Worm (Caenorhabditis elegans) whole organism, late embryonic: ENCODE measurements around the gene K10D11.4.
A peak's percentile ranks its signal among the peaks of the same experiment; 100 is the strongest.

ENCODE experiments used
- K02D7.2 ChIP-seq: sonication (generic microtip); optimal IDR thresholded peaks from 2 replicates; lab custom pipeline; 2017; ENCODE audit warnings: mild to moderate bottlenecking, missing genetic modification characterization, missing compliant biosample characterization
- ceh-14 ChIP-seq: sonication (generic microtip); optimal IDR thresholded peaks from 2 replicates; lab custom pipeline; 2016; ENCODE audit warnings: missing genotype, missing genetic modification characterization, missing compliant biosample characterization
- ceh-18 ChIP-seq: sonication (generic microtip); optimal IDR thresholded peaks from 2 replicates; lab custom pipeline; 2016; ENCODE audit warnings: missing genetic modification characterization, missing compliant biosample characterization
- ceh-19 ChIP-seq: fragments of 200-800 bp; sonication (Bioruptor generic); optimal IDR thresholded peaks from 2 replicates; lab custom pipeline; 2018; ENCODE audit warnings: mild to moderate bottlenecking, missing genetic modification characterization, missing compliant biosample characterization
- ceh-2 ChIP-seq: sonication (generic microtip); optimal IDR thresholded peaks from 2 replicates; lab custom pipeline; 2016; ENCODE audit warnings: missing genotype, missing genetic modification characterization, missing compliant biosample characterization
- ceh-22 ChIP-seq: sonication (generic microtip); optimal IDR thresholded peaks from 2 replicates; lab custom pipeline; 2017; ENCODE audit warnings: missing biosample characterization, missing genetic modification characterization
- ceh-30 ChIP-seq: fragments of 150-350 bp; optimal IDR thresholded peaks from 2 replicates; lab custom pipeline; 2014; ENCODE audit warnings: missing biosample characterization, missing genetic modification characterization
- ceh-31 ChIP-seq: sonication (generic microtip); optimal IDR thresholded peaks from 2 replicates; lab custom pipeline; 2016; ENCODE audit warnings: missing genetic modification characterization, missing compliant biosample characterization
- ceh-34 ChIP-seq: sonication (generic microtip); optimal IDR thresholded peaks from 2 replicates; lab custom pipeline; 2016; ENCODE audit warnings: mild to moderate bottlenecking, missing genetic modification characterization, missing compliant biosample characterization
- che-1 ChIP-seq: sonication (generic microtip); optimal IDR thresholded peaks from 2 replicates; lab custom pipeline; 2016; ENCODE audit warnings: mild to moderate bottlenecking, missing genetic modification characterization, missing compliant biosample characterization
- elt-2 ChIP-seq: sonication (generic microtip); optimal IDR thresholded peaks from 2 replicates; lab custom pipeline; 2016; ENCODE audit warnings: missing genetic modification reagents, missing genetic modification characterization, missing compliant biosample characterization
- ets-4 ChIP-seq: sonication (generic microtip); optimal IDR thresholded peaks from 2 replicates; lab custom pipeline; 2016; ENCODE audit warnings: missing genetic modification characterization, missing compliant biosample characterization
- eyg-1 ChIP-seq: sonication (generic microtip); optimal IDR thresholded peaks from 2 replicates; lab custom pipeline; 2016; ENCODE audit warnings: missing genotype, missing genetic modification characterization, missing compliant biosample characterization
- fax-1 ChIP-seq: sonication (generic microtip); optimal IDR thresholded peaks from 2 replicates; lab custom pipeline; 2016; ENCODE audit warnings: missing genotype, missing genetic modification characterization, missing compliant biosample characterization
- fkh-10 ChIP-seq: fragments of 150-350 bp; optimal IDR thresholded peaks from 2 replicates; lab custom pipeline; 2014; ENCODE audit warnings: missing biosample characterization, missing genetic modification reagents, missing genetic modification characterization
- fkh-6 ChIP-seq: sonication (generic microtip); optimal IDR thresholded peaks from 2 replicates; lab custom pipeline; 2016; ENCODE audit warnings: missing genetic modification characterization, missing compliant biosample characterization
- hlh-13 ChIP-seq: fragments of 200-800 bp; sonication (Bioruptor generic); optimal IDR thresholded peaks from 2 replicates; lab custom pipeline; 2018; ENCODE audit warnings: mild to moderate bottlenecking, missing genetic modification characterization, missing compliant biosample characterization
- hlh-6 ChIP-seq: sonication (generic microtip); optimal IDR thresholded peaks from 2 replicates; lab custom pipeline; 2016; ENCODE audit warnings: missing genotype, missing genetic modification characterization, missing compliant biosample characterization
- hlh-8 ChIP-seq: sonication (generic microtip); optimal IDR thresholded peaks from 2 replicates; lab custom pipeline; 2016; ENCODE audit warnings: missing genotype, missing genetic modification characterization, missing compliant biosample characterization
- lin-11 ChIP-seq: fragments of 200-800 bp; sonication (Bioruptor generic); optimal IDR thresholded peaks from 2 replicates; lab custom pipeline; 2018; ENCODE audit warnings: mild to moderate bottlenecking, missing genetic modification characterization, missing compliant biosample characterization
- madf-2 ChIP-seq: sonication (generic microtip); optimal IDR thresholded peaks from 2 replicates; lab custom pipeline; 2017; ENCODE audit warnings: missing genetic modification characterization, missing compliant biosample characterization
- nhr-11 ChIP-seq: fragments of 150-350 bp; optimal IDR thresholded peaks from 2 replicates; lab custom pipeline; 2014; ENCODE audit warnings: missing biosample characterization, missing genetic modification characterization
- nhr-232 ChIP-seq: sonication (generic microtip); optimal IDR thresholded peaks from 2 replicates; lab custom pipeline; 2016; ENCODE audit warnings: missing genetic modification characterization, missing compliant biosample characterization
- odd-2 ChIP-seq: sonication (generic microtip); optimal IDR thresholded peaks from 2 replicates; lab custom pipeline; 2017; ENCODE audit warnings: antibody characterized with exemption, mild to moderate bottlenecking, missing genetic modification characterization, missing compliant biosample characterization
- pax-1 ChIP-seq: fragments of 150-350 bp; optimal IDR thresholded peaks from 2 replicates; lab custom pipeline; 2014; ENCODE audit warnings: missing biosample characterization, missing genetic modification characterization
- ref-2 ChIP-seq: sonication (generic microtip); optimal IDR thresholded peaks from 2 replicates; lab custom pipeline; 2016; ENCODE audit warnings: missing genetic modification characterization, missing compliant biosample characterization
- rnt-1 ChIP-seq: sonication (generic microtip); optimal IDR thresholded peaks from 2 replicates; lab custom pipeline; 2016; ENCODE audit warnings: missing genetic modification characterization, missing compliant biosample characterization
- sox-2 ChIP-seq: fragments of 200-800 bp; sonication (Bioruptor generic); IDR thresholded peaks from 2 replicates; pipeline ENCODE4 v1.3.6; 2022; ENCODE audit warnings: missing genetic modification reagents, missing genetic modification characterization, missing compliant biosample characterization
- sox-4 ChIP-seq: sonication (generic microtip); optimal IDR thresholded peaks from 2 replicates; lab custom pipeline; 2017; ENCODE audit warnings: mild to moderate bottlenecking, missing genetic modification characterization, inconsistent platforms, missing compliant biosample characterization
- syd-9 ChIP-seq: sonication (generic microtip); optimal IDR thresholded peaks from 2 replicates; lab custom pipeline; 2016; ENCODE audit warnings: mild to moderate bottlenecking, missing genetic modification characterization, moderate library complexity, missing compliant biosample characterization
- tbx-2 ChIP-seq: sonication (generic microtip); optimal IDR thresholded peaks from 2 replicates; lab custom pipeline; 2016; ENCODE audit warnings: missing genetic modification characterization, missing compliant biosample characterization
- unc-3 ChIP-seq, 2 experiments: fragments of 200-800 bp in 1 of 2; sonication (Bioruptor generic) in 1 of 2; sonication (generic microtip) in 1 of 2; conservative IDR thresholded peaks in 1 of 2; optimal IDR thresholded peaks in 1 of 2; 2 replicates each; pipeline versions ENCODE4 v1.3.6 to Lab custom; 2016 to 2022; ENCODE audit warnings: missing compliant biosample characterization in 2 of 2, missing genetic modification characterization in 2 of 2, missing genetic modification reagents in 1 of 2
- unc-42 ChIP-seq: sonication (generic microtip); optimal IDR thresholded peaks from 2 replicates; lab custom pipeline; 2016; ENCODE audit warnings: missing genotype, missing genetic modification characterization, missing compliant biosample characterization
- unc-86 ChIP-seq: sonication (generic microtip); optimal IDR thresholded peaks from 2 replicates; lab custom pipeline; 2016; ENCODE audit warnings: missing genetic modification characterization, missing compliant biosample characterization

K10D11.4 gene

DNA sequence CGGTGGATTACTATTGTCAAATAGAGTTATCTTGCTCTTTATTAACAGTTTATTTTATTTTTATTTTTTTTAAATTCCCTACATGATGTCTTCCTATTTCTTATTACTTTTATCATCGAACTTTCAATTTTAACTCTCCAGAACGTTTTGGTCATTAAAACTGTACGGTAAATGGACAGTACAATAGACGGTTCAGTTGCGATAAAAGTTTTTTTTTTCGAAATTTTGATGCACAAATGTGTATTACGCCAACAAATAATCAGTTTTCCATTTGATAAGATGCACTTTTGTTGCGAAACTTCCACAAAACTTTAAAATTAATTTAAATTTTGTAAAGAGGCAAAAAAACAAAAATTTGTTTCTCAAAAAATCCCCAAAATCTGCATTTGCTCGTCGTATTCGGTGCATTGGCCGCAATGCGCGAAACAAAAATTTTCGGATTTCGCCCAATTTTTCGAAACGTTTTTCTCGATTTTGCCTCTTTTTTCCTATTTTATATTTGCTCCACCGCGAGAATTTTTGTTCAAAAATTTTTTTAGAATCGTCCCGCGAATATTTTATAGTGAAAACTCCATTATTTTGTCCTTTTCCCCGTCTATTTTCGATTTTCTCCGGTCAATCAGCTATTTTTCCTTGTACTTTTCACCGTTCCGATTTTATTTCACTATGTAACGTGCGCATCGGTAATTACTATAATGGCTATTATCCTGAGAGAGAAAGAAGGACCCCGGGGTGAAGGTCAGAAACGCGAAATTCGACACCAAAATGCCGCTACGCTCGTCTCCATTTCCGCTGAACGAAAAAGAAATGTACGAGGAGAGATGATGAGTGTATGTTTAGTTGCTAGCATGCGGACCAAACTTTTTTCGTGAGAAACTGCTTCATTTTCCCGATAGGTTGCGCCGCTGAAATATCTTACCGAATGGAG lies 34.7 kb upstream of the K10D11.4 start:
- TF ChIP-seq pax-1 (tag; lab: Kevin White, UChicago) (no peak), sox-2 (no peak), hlh-6 (tag; lab: Kevin White, UChicago) (no peak), odd-2 (tag; lab: Kevin White, UChicago) (no peak), ceh-34 (tag; lab: Kevin White, UChicago) (peak; percentile 79), ceh-30 (tag; lab: Kevin White, UChicago) (no peak), elt-2 (tag; lab: Kevin White, UChicago) (no peak)
- TF ChIP-seq, all 69 proteins: peak for 1

DNA sequence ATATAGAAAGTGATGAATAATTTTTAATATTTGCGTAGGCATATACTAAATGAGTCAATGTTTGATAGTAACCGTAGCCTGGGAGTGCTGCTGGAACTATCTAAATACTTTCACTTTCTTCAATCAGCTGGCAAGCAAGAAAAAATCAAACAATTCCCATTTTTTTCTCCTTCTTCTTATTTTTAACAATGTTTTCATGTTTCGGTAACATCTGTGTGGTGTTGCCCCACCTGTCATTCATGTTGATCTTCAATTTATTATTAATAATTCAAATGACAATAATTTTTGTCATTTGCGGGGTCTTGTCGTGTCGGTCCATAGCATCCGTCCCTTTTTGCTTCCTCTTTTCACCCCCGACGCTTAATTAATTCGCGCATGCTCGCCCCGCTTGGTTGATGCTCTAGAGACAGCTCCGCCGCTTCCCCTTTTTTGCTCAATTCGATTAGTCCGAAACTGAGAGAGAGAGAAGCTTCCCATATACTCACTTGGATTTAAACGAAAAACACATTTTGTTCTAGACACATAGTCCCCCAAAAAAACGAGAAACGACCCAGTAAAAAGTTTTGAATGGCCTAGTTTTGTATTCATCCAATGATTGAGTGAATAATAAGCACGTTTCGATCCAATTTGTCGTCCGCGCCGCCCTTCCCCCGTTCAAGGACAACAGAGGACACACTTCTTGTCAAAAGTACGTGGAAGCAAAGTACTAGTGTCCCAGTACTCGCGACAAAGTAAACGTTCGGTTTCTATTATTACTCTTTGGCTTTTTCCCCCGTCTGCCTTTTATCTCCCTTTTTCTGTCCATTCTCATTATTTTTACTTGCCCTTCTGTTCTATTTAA lies 33.7 kb upstream of the K10D11.4 start:
- no peak for TF ChIP-seq sox-4
- no peak for TF ChIP-seq ceh-18 (tag; lab: Kevin White, UChicago)
- TF ChIP-seq ceh-31, result peak; percentile 12
- TF ChIP-seq lin-11 (tag; lab: Kevin White, UChicago), result no peak
- no peak for TF ChIP-seq che-1 (tag; lab: Kevin White, UChicago)
- peak; percentile 5 for TF ChIP-seq fax-1
- no peak for TF ChIP-seq syd-9 (tag; lab: Kevin White, UChicago)
- TF ChIP-seq nhr-232, result no peak
- no peak for TF ChIP-seq ets-4 (tag; lab: Kevin White, UChicago)
- peak; percentile 71 for TF ChIP-seq unc-42 (tag; lab: Kevin White, UChicago)
- TF ChIP-seq ref-2, result peak; percentile 44
- no peak for TF ChIP-seq unc-3 (GFP tag; conservative IDR thresholded peaks at IDR 0.05; lab: Robert Waterston, UW)
- TF ChIP-seq unc-3 (tag; optimal IDR thresholded peaks at IDR 0.05; lab: Kevin White, UChicago), result no peak
- TF ChIP-seq ceh-22 (tag; lab: Kevin White, UChicago), result no peak
- no peak for TF ChIP-seq pax-1 (tag; lab: Kevin White, UChicago)
- TF ChIP-seq ceh-14 (tag; lab: Kevin White, UChicago), result peak; percentile 68
- no peak for TF ChIP-seq nhr-11
- TF ChIP-seq fkh-10 (GFP tag; lab: Kevin White, UChicago), result no peak
- no peak for TF ChIP-seq rnt-1 (tag; lab: Kevin White, UChicago)
- no peak for TF ChIP-seq hlh-13 (GFP tag; lab: Kevin White, UChicago)
- no peak for TF ChIP-seq tbx-2 (tag; lab: Kevin White, UChicago)
- TF ChIP-seq hlh-8, result no peak
- TF ChIP-seq eyg-1 (tag; lab: Kevin White, UChicago), result no peak
- TF ChIP-seq unc-86 (tag; lab: Kevin White, UChicago), result peak; percentile 8
- TF ChIP-seq ceh-2, result no peak

DNA sequence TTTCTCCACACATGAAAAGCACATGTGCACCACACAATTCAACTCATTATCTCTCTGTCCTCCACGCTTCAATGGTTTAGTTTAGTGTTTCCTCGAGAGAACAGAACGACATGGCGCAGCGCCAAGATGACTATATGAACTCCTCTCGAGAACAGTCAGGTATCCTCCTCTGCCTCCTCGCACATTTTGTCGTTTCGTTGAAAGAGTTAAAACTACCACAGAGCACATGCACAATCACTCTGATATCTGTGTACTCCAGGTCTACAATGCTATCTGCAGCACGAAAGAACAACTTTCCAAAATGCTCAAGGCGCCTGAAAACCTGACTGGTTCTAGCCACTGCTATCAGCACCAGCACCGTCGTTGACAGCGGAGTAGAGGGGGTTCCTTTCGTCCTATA lies 32.5 kb upstream of the K10D11.4 start:
- no peak for TF ChIP-seq ceh-34 (tag; lab: Kevin White, UChicago)
- TF ChIP-seq sox-4, result no peak
- TF ChIP-seq K02D7.2, result no peak
- TF ChIP-seq fkh-6, result no peak
- no peak for TF ChIP-seq madf-2 (tag; lab: Kevin White, UChicago)
- TF ChIP-seq unc-3 (GFP tag; conservative IDR thresholded peaks at IDR 0.05; lab: Robert Waterston, UW), result no peak
- no peak for TF ChIP-seq unc-3 (tag; optimal IDR thresholded peaks at IDR 0.05; lab: Kevin White, UChicago)
- TF ChIP-seq lin-11 (tag; lab: Kevin White, UChicago), result no peak
- TF ChIP-seq ceh-19 (GFP tag; lab: Kevin White, UChicago), result no peak
- TF ChIP-seq, all 69 proteins: peak for 0
